Worm (Caenorhabditis elegans): Measurements from ENCODE around the gene Y50D4C.6.

- TF ChIP-seq nhr-77 (tag; optimal IDR thresholded peaks at IDR 0.05): no peak
- no peak for TF ChIP-seq nhr-102 (tag; optimal IDR thresholded peaks at IDR 0.05)
- TF ChIP-seq dpl-1 (GFP tag; optimal IDR thresholded peaks at IDR 0.05): no peak
- TF ChIP-seq fkh-10 (GFP tag; optimal IDR thresholded peaks at IDR 0.05): no peak
- TF ChIP-seq zag-1 (tag; optimal IDR thresholded peaks at IDR 0.05): no peak
- TF ChIP-seq R02D3.7 (tag; optimal IDR thresholded peaks at IDR 0.05): no peak
- TF ChIP-seq nhr-76 (tag; optimal IDR thresholded peaks at IDR 0.05): no peak
- TF ChIP-seq snpc-4 (tag; optimal IDR thresholded peaks at IDR 0.05): no peak
- TF ChIP-seq lin-29 (GFP tag; IDR thresholded peaks at IDR 0.05): no peak
- no peak for TF ChIP-seq skn-1 (tag; optimal IDR thresholded peaks at IDR 0.05)
Measured at ce11 chrV:977853-978252, 28.2 kb upstream of the Y50D4C.6 start.

All from whole organism, L4 larva.